4 fruit fly cellular contexts compared by ENCODE assay signal in the genomic region with DNA sequence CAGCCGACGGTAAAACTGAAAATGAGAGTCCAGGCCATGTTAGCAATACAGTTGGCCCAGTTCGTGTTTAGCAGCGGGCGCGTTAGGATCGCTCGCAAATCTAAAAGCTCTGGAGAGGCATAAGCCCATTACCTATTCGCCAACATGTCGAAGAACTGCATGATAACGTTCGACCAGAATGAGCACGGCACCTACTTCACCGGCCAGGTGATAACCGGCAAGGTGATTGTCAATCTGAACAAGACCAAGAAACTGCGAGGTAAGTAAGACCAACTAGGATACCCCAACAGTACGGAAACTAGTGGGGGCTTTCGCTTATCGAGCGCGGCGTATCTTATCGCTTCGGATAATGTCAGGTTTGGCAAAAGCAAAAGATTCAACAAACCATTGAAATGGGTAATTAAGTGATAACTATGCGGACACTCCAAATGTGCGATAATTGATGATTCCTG.
TF ChIP-seq lines count a peak whose summit lies in the region.

A gene (plus strand): TSS at position 51 of the 452 bp plus-strand sequence.

- no peak for TF ChIP-seq CTCF in whole organism, embryonic (GFP tag; optimal IDR thresholded peaks at IDR 0.05; lab: Kevin White, UChicago)

TF ChIP-seq in whole organism, adult, 20 proteins besides CTCF, POLR2A, EP300 and RAD21:
- TF ChIP-seq Clk (GFP tag; optimal IDR thresholded peaks at IDR 0.05; lab: Kevin White, UChicago) (no peak), kay (GFP tag; lab: Kevin White, UChicago; ENCODE audit: borderline replicate concordance) (no peak), Hr96 (GFP tag; optimal IDR thresholded peaks at IDR 0.05; lab: Kevin White, UChicago) (peak; percentile 21), cic (GFP tag; optimal IDR thresholded peaks at IDR 0.05; lab: Kevin White, UChicago) (peak; percentile 48), Crg-1 (GFP tag; optimal IDR thresholded peaks at IDR 0.05; lab: Kevin White, UChicago) (no peak), CG1620 (GFP tag; optimal IDR thresholded peaks at IDR 0.05; lab: Kevin White, UChicago) (no peak), CG12768 (GFP tag; optimal IDR thresholded peaks at IDR 0.05; lab: Kevin White, UChicago) (no peak), CG11617 (GFP tag; optimal IDR thresholded peaks at IDR 0.05; lab: Kevin White, UChicago) (no peak), tj (GFP tag; optimal IDR thresholded peaks at IDR 0.05; lab: Kevin White, UChicago) (no peak), Mnt (GFP tag; optimal IDR thresholded peaks at IDR 0.05; lab: Kevin White, UChicago) (peak; percentile 68), CG33017 (tag; optimal IDR thresholded peaks at IDR 0.05; lab: Kevin White, UChicago) (peak; percentile 16), CG14711 (tag; optimal IDR thresholded peaks at IDR 0.05; lab: Kevin White, UChicago) (no peak), CG5204 (GFP tag; optimal IDR thresholded peaks at IDR 0.05; lab: Kevin White, UChicago) (peak; percentile 13), pad (GFP tag; optimal IDR thresholded peaks at IDR 0.05; lab: Kevin White, UChicago) (peak; percentile 17), cnc (optimal IDR thresholded peaks at IDR 0.05; lab: Kevin White, UChicago) (no peak)

TF ChIP-seq in whole organism, embryonic, 481 proteins besides CTCF, POLR2A, EP300 and RAD21 (continues in another document):
- TF ChIP-seq CG14860 (GFP tag; IDR thresholded peaks at IDR 0.05; lab: Robert Waterston, UW; ENCODE audit: partially characterized antibody) (no peak), CG8290 (GFP tag; optimal IDR thresholded peaks at IDR 0.05; lab: Kevin White, UChicago) (no peak), CG8290 (tag; optimal IDR thresholded peaks at IDR 0.05; lab: Kevin White, UChicago) (peak in 1 of 2 experiments; percentile 1), CG10543 (GFP tag; optimal IDR thresholded peaks at IDR 0.05; lab: Kevin White, UChicago) (peak; percentile 32), HmgZ (tag; optimal IDR thresholded peaks at IDR 0.05; lab: Kevin White, UChicago) (peak; percentile 51), CG1024 (GFP tag; IDR thresholded peaks at IDR 0.05; lab: Robert Waterston, UW) (no peak), hkb (optimal IDR thresholded peaks at IDR 0.05; lab: Kevin White, UChicago) (no peak), hkb (GFP tag; IDR thresholded peaks at IDR 0.05; lab: Robert Waterston, UW) (no peak), cato (GFP tag; optimal IDR thresholded peaks at IDR 0.05; lab: Kevin White, UChicago; ENCODE audit: borderline replicate concordance) (no peak), grn (GFP tag; optimal IDR thresholded peaks at IDR 0.05; lab: Kevin White, UChicago) (peak; percentile 74), CG12769 (tag; optimal IDR thresholded peaks at IDR 0.05; lab: Kevin White, UChicago) (peak; percentile 30), slou (GFP tag; optimal IDR thresholded peaks at IDR 0.05; lab: Kevin White, UChicago) (no peak), BtbVII (GFP tag; optimal IDR thresholded peaks at IDR 0.05; lab: Kevin White, UChicago) (no peak), yki (optimal IDR thresholded peaks at IDR 0.05; lab: Kevin White, UChicago) (no peak), Jarid2 (GFP tag; optimal IDR thresholded peaks at IDR 0.05; lab: Kevin White, UChicago) (peak; percentile 1), fd64A (GFP tag; optimal IDR thresholded peaks at IDR 0.05; lab: Kevin White, UChicago) (no peak), Hmx (GFP tag; optimal IDR thresholded peaks at IDR 0.05; lab: Kevin White, UChicago) (no peak), GATAe (GFP tag; conservative IDR thresholded peaks at IDR 0.05; lab: Robert Waterston, UW) (peak; percentile 79), tx (GFP tag; optimal IDR thresholded peaks at IDR 0.05; lab: Kevin White, UChicago) (no peak), CG32772 (GFP tag; IDR thresholded peaks at IDR 0.05; lab: Robert Waterston, UW) (no peak), CG12659 (GFP tag; optimal IDR thresholded peaks at IDR 0.05; lab: Kevin White, UChicago) (no peak), CG18599 (GFP tag; optimal IDR thresholded peaks at IDR 0.05; lab: Kevin White, UChicago) (peak; percentile 34), sug (tag; optimal IDR thresholded peaks at IDR 0.05; lab: Kevin White, UChicago) (peak; percentile 94), exex (tag; optimal IDR thresholded peaks at IDR 0.05; lab: Kevin White, UChicago) (peak; percentile 99)

TF ChIP-seq in whole organism, prepupa, 60 proteins besides CTCF, POLR2A, EP300 and RAD21:
- TF ChIP-seq CG15336 (GFP tag; IDR thresholded peaks at IDR 0.05; lab: Robert Waterston, UW) (no peak), vri (GFP tag; optimal IDR thresholded peaks at IDR 0.05; lab: Kevin White, UChicago) (peak; percentile 9)

TF ChIP-seq in whole organism, wandering third instar larva, 38 proteins besides CTCF, POLR2A, EP300 and RAD21:
- TF ChIP-seq h (GFP tag; optimal IDR thresholded peaks at IDR 0.05; lab: Kevin White, UChicago) (peak; percentile 22), CG32264 (GFP tag; optimal IDR thresholded peaks at IDR 0.05; lab: Kevin White, UChicago) (no peak), Myc (optimal IDR thresholded peaks at IDR 0.05; lab: Kevin White, UChicago) (no peak), Rel (GFP tag; optimal IDR thresholded peaks at IDR 0.05; lab: Kevin White, UChicago) (no peak), Rel (tag; optimal IDR thresholded peaks at IDR 0.05; lab: Kevin White, UChicago) (peak; percentile 2), Sp1 (GFP tag; optimal IDR thresholded peaks at IDR 0.05; lab: Kevin White, UChicago) (no peak)
